Fruit fly (Drosophila melanogaster) whole organism, prepupa: Measurements from ENCODE around the gene CG2975.

Experiments
- Eip75B ChIP-seq: fragments of 200-800 bp; sonication (Bioruptor generic); optimal IDR thresholded peaks from 3 replicates; lab custom pipeline; 2016; ENCODE audit warnings: missing biosample characterization, missing genetic modification characterization
- Ets21C ChIP-seq: fragments of 200-800 bp; sonication (Bioruptor generic); optimal IDR thresholded peaks from 3 replicates; lab custom pipeline; 2016; ENCODE audit warnings: missing biosample characterization, missing genetic modification characterization

DNA sequence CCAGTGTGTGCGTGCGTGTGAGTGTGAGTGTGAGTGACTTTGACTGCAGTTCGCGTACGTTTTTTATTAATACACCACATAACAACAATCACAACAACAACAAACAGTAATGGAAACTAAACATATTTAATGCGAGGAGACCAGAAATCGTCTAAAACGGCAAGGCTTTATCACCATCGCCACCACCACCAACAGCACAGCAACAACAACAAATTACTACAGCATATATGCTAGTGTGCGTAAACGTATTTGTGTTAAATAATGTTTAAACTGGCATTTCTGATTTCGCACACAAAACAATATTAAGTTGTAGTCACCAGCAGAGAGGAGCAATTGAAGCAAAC, 46.3 kb downstream of the CG2975 start:
- TF ChIP-seq Eip75B (GFP tag; lab: Kevin White, UChicago) = no peak
- no peak for TF ChIP-seq Ets21C (GFP tag; lab: Kevin White, UChicago)
